Worm (Caenorhabditis elegans) whole organism, mixed stage, embryonic: ENCODE results near the gene K04G7.1.

Experiments used
- M03D4.4 ChIP-seq: sonication (generic microtip); optimal IDR thresholded peaks from 2 replicates; lab custom pipeline; 2017; ENCODE audit warnings: mild to moderate bottlenecking, missing genetic modification characterization, missing compliant biosample characterization
- bed-3 ChIP-seq: fragments of 200-800 bp; sonication (Bioruptor generic); optimal IDR thresholded peaks from 3 replicates; lab custom pipeline; 2018; ENCODE audit warnings: mild to moderate bottlenecking, missing genetic modification characterization, moderate library complexity, missing compliant biosample characterization
- blmp-1 ChIP-seq: fragments of 150-350 bp; optimal IDR thresholded peaks from 2 replicates; lab custom pipeline; 2014; ENCODE audit warnings: missing biosample characterization, missing genetic modification characterization
- ceh-39 ChIP-seq: fragments of 150-350 bp; optimal IDR thresholded peaks from 2 replicates; lab custom pipeline; 2014; ENCODE audit warnings: missing biosample characterization, missing genetic modification characterization
- ceh-83 ChIP-seq: fragments of 200-800 bp; sonication (Bioruptor generic); optimal IDR thresholded peaks from 2 replicates; lab custom pipeline; 2018; ENCODE audit warnings: mild to moderate bottlenecking, missing genetic modification characterization, missing compliant biosample characterization
- ces-1 ChIP-seq: fragments of 150-350 bp; optimal IDR thresholded peaks from 2 replicates; lab custom pipeline; 2014; ENCODE audit warnings: missing biosample characterization, missing genetic modification reagents, missing genetic modification characterization
- drap-1 ChIP-seq: fragments of 200-800 bp; sonication (Bioruptor generic); optimal IDR thresholded peaks from 3 replicates; lab custom pipeline; 2018; ENCODE audit warnings: mild to moderate bottlenecking, missing genetic modification characterization, missing compliant biosample characterization
- elt-3 ChIP-seq: fragments of 150-350 bp; optimal IDR thresholded peaks from 2 replicates; lab custom pipeline; 2014; ENCODE audit warnings: missing biosample characterization, missing genetic modification characterization
- ham-2 ChIP-seq: fragments of 200-800 bp; sonication (Bioruptor generic); optimal IDR thresholded peaks from 2 replicates; lab custom pipeline; 2018; ENCODE audit warnings: mild to moderate bottlenecking, missing genetic modification characterization, missing compliant biosample characterization
- hlh-1 ChIP-seq: fragments of 150-350 bp; optimal IDR thresholded peaks from 2 replicates; lab custom pipeline; 2014; ENCODE audit warnings: missing biosample characterization, missing genetic modification reagents, missing genetic modification characterization
- lin-32 ChIP-seq: fragments of 200-800 bp; sonication (Bioruptor generic); optimal IDR thresholded peaks from 2 replicates; lab custom pipeline; 2018; ENCODE audit warnings: mild to moderate bottlenecking, missing genetic modification characterization, missing compliant biosample characterization
- lsy-2 ChIP-seq: fragments of 150-350 bp; optimal IDR thresholded peaks from 2 replicates; lab custom pipeline; 2014; ENCODE audit warnings: missing biosample characterization, missing genetic modification characterization
- mab-5 ChIP-seq: fragments of 150-350 bp; optimal IDR thresholded peaks from 2 replicates; lab custom pipeline; 2014; ENCODE audit warnings: missing biosample characterization, missing genetic modification characterization
- mls-2 ChIP-seq: sonication (generic microtip); optimal IDR thresholded peaks from 2 replicates; lab custom pipeline; 2016; ENCODE audit warnings: mild to moderate bottlenecking, missing genetic modification characterization, moderate library complexity, missing compliant biosample characterization
- nhr-2 ChIP-seq: fragments of 150-350 bp; optimal IDR thresholded peaks from 2 replicates; lab custom pipeline; 2014; ENCODE audit warnings: missing biosample characterization, missing genetic modification characterization
- nhr-237 ChIP-seq: fragments of 150-350 bp; optimal IDR thresholded peaks from 2 replicates; lab custom pipeline; 2014; ENCODE audit warnings: missing biosample characterization, missing genetic modification characterization
- nhr-28 ChIP-seq: fragments of 150-350 bp; optimal IDR thresholded peaks from 2 replicates; lab custom pipeline; 2014; ENCODE audit warnings: missing biosample characterization, missing genetic modification characterization
- nhr-76 ChIP-seq: sonication (generic microtip); optimal IDR thresholded peaks from 2 replicates; lab custom pipeline; 2017; ENCODE audit warnings: missing biosample characterization, missing genetic modification characterization
- sem-2 ChIP-seq: fragments of 200-800 bp; sonication (Bioruptor generic); optimal IDR thresholded peaks from 2 replicates; lab custom pipeline; 2018; ENCODE audit warnings: mild to moderate bottlenecking, missing genetic modification characterization, missing compliant biosample characterization
- snpc-4 ChIP-seq: fragments of 150-350 bp; optimal IDR thresholded peaks from 2 replicates; lab custom pipeline; 2014; ENCODE audit warnings: missing biosample characterization, missing genetic modification characterization
- sptf-1 ChIP-seq: sonication (generic microtip); optimal IDR thresholded peaks from 2 replicates; lab custom pipeline; 2017; ENCODE audit warnings: mild to moderate bottlenecking, missing genetic modification characterization, moderate library complexity, missing compliant biosample characterization
- tbx-8 ChIP-seq: fragments of 200-800 bp; sonication (Bioruptor generic); optimal IDR thresholded peaks from 2 replicates; lab custom pipeline; 2018; ENCODE audit warnings: mild to moderate bottlenecking, missing genetic modification characterization, moderate library complexity, missing compliant biosample characterization
- unc-120 ChIP-seq: sonication (generic microtip); optimal IDR thresholded peaks from 2 replicates; lab custom pipeline; 2017; ENCODE audit warnings: missing genetic modification characterization, missing compliant biosample characterization; ENCODE audit not compliant: poor library complexity, severe bottlenecking
- unc-39 ChIP-seq: fragments of 150-350 bp; optimal IDR thresholded peaks from 2 replicates; lab custom pipeline; 2014; ENCODE audit warnings: missing biosample characterization, missing genetic modification characterization
- unc-62 ChIP-seq: fragments of 150-350 bp; optimal IDR thresholded peaks from 2 replicates; lab custom pipeline; 2014; ENCODE audit warnings: missing biosample characterization, missing genetic modification reagents, missing genetic modification characterization
- zip-8 ChIP-seq: fragments of 150-350 bp; optimal IDR thresholded peaks from 2 replicates; lab custom pipeline; 2014; ENCODE audit warnings: missing biosample characterization, missing genetic modification characterization
- ztf-11 ChIP-seq: fragments of 150-350 bp; optimal IDR thresholded peaks from 2 replicates; lab custom pipeline; 2014; ENCODE audit warnings: missing biosample characterization, missing genetic modification characterization

K04G7.1 gene

ce11 chrIII:7209721-7210120 is 47.2 kb downstream of the K04G7.1 start, which contains the start of gene R151.2:
TSS of gene R151.2 (plus strand) at chrIII:7209967.
- TF ChIP-seq lsy-2 (tag; lab: Kevin White, UChicago) (no peak), ztf-11 (no peak), nhr-237 (tag; lab: Kevin White, UChicago) (no peak), elt-3 (tag; lab: Kevin White, UChicago) (no peak), unc-39 (tag; lab: Kevin White, UChicago) (no peak), bed-3 (no peak), sem-2 (GFP tag; lab: Kevin White, UChicago) (no peak)

DNA sequence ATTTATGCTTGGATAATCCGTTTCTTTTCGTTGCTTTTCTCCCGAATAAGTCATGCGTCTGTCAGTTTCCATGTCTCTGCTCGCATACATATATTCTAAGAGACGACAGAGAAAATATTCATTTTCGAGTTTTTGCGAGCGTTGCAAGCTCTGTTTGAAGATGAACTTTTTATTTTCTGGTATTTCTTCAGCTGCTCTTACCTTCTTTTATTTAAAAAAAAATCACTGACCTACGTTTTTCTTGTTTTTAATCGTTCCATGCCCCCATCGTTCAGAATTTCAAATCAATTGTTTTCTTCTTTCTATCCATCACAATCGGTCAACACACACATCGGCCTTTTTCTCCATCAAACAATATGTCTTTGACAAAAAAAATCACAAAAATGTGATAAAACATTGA is 48.0 kb downstream of the K04G7.1 start:
- TF ChIP-seq ztf-11 (no peak), snpc-4 (no peak), blmp-1 (tag; lab: Kevin White, UChicago) (no peak), nhr-76 (no peak), mab-5 (tag; lab: Kevin White, UChicago) (no peak), zip-8 (tag; lab: Kevin White, UChicago) (no peak), ceh-39 (tag; lab: Kevin White, UChicago) (no peak), ces-1 (no peak), M03D4.4 (tag; lab: Kevin White, UChicago) (no peak), sem-2 (GFP tag; lab: Kevin White, UChicago) (no peak), ceh-83 (no peak), nhr-2 (tag; lab: Kevin White, UChicago) (no peak), tbx-8 (GFP tag; lab: Kevin White, UChicago) (no peak), sptf-1 (no peak), mls-2 (tag; lab: Kevin White, UChicago) (no peak), nhr-237 (tag; lab: Kevin White, UChicago) (no peak)

- TF ChIP-seq sptf-1 (no peak), hlh-1 (no peak), zip-8 (tag; lab: Kevin White, UChicago) (no peak), unc-120 (tag; lab: Kevin White, UChicago) (no peak), ceh-83 (no peak), nhr-28 (tag; lab: Kevin White, UChicago) (no peak), lin-32 (GFP tag; lab: Kevin White, UChicago) (no peak), unc-62 (GFP tag; lab: Kevin White, UChicago) (no peak), ham-2 (GFP tag; lab: Kevin White, UChicago) (no peak), snpc-4 (no peak), tbx-8 (GFP tag; lab: Kevin White, UChicago) (no peak), mab-5 (tag; lab: Kevin White, UChicago) (no peak), mls-2 (tag; lab: Kevin White, UChicago) (no peak), drap-1 (GFP tag; lab: Kevin White, UChicago) (no peak), nhr-237 (tag; lab: Kevin White, UChicago) (no peak)
Measured at ce11 chrIII:7212028-7212427, 49.5 kb downstream of the K04G7.1 start.
